Worm (Caenorhabditis elegans) whole organism, mixed stage, embryonic: ENCODE measurements around the gene F53C11.9.

Source experiments
- lin-13 ChIP-seq: fragments of 150-350 bp; optimal IDR thresholded peaks from 2 replicates; lab custom pipeline; 2014; ENCODE audit warnings: missing biosample characterization, missing genetic modification characterization
- nhr-237 ChIP-seq: fragments of 150-350 bp; optimal IDR thresholded peaks from 2 replicates; lab custom pipeline; 2014; ENCODE audit warnings: missing biosample characterization, missing genetic modification characterization

DNA sequence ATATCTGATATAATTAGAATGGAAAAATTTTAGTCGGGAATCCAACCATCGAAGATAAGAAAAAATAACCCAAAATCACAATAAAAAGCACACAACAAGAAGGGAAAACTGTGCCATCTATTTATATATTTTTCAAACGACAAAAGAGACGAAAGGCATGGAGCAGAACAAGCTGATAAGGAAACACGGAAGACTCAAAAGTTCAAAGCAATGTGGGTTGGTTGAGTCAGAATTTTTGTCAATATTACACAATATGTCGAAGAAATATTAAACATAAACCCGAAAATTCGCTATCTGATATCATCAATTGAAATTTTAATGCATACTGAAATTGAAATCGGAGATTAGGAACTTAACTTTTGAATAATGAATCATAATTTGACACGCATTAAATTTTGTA, 32.9 kb upstream of the F53C11.9 start, which contains the start of gene F35E12.9:
- TF ChIP-seq nhr-237: no peak
- TF ChIP-seq lin-13: no peak
